Worm (Caenorhabditis elegans): Measurements from ENCODE around the gene C28H8.7.

ce11 chrIII:5882284-5882683 is 4.5 kb downstream of the C28H8.7 start:
- TF ChIP-seq tbx-37 (GFP tag; conservative IDR thresholded peaks at IDR 0.05) = no peak
- TF ChIP-seq ets-7 (tag; optimal IDR thresholded peaks at IDR 0.05) = no peak
- TF ChIP-seq F13C5.2 (tag; optimal IDR thresholded peaks at IDR 0.05) = no peak
- TF ChIP-seq ama-1 (optimal IDR thresholded peaks at IDR 0.05) = peak; percentile 14
- TF ChIP-seq flt-1 (GFP tag; IDR thresholded peaks at IDR 0.05) = no peak
- TF ChIP-seq ceh-36 (tag; optimal IDR thresholded peaks at IDR 0.05) = no peak
- TF ChIP-seq aly-1 (tag; optimal IDR thresholded peaks at IDR 0.05) = no peak
- TF ChIP-seq pes-1 (GFP tag; IDR thresholded peaks at IDR 0.05) = no peak
- TF ChIP-seq sea-1 (GFP tag; conservative IDR thresholded peaks at IDR 0.05) = no peak
- no peak for TF ChIP-seq hmbx-1 (tag; optimal IDR thresholded peaks at IDR 0.05)
- TF ChIP-seq ceh-13 (GFP tag; optimal IDR thresholded peaks at IDR 0.05) = no peak

Data from whole organism, early embryonic.